Fruit fly (Drosophila melanogaster) whole organism, embryonic: ENCODE data around the gene wge.

ENCODE experiments used
- Ada2b ChIP-seq: fragments of 200-800 bp; sonication (Bioruptor generic); IDR thresholded peaks from 2 replicates; pipeline ENCODE4 v1.3.6; 2022; ENCODE audit warnings: missing biosample characterization, missing genetic modification characterization
- BtbVII ChIP-seq: fragments of 200-800 bp; sonication (Bioruptor generic); optimal IDR thresholded peaks from 3 replicates; lab custom pipeline; 2017; ENCODE audit warnings: missing biosample characterization, mild to moderate bottlenecking, missing genetic modification characterization
- CG11085 ChIP-seq: fragments of 200-800 bp; sonication (Bioruptor generic); IDR thresholded peaks from 2 replicates; pipeline ENCODE4 v1.3.6; 2022; ENCODE audit warnings: missing biosample characterization, missing genetic modification characterization
- CG11247 ChIP-seq: fragments of 200-800 bp; sonication (Bioruptor generic); IDR thresholded peaks from 2 replicates; pipeline ENCODE4 v1.3.6; 2022; ENCODE audit warnings: missing biosample characterization, missing genetic modification characterization
- CG13424 ChIP-seq: fragments of 200-800 bp; sonication (Bioruptor generic); optimal IDR thresholded peaks from 2 replicates; lab custom pipeline; 2019; ENCODE audit warnings: missing biosample characterization, mild to moderate bottlenecking, missing genetic modification characterization, moderate library complexity
- CG15479 ChIP-seq: fragments of 200-800 bp; sonication (Bioruptor generic); optimal IDR thresholded peaks from 3 replicates; lab custom pipeline; 2019; ENCODE audit warnings: missing biosample characterization, mild to moderate bottlenecking, missing genetic modification characterization, moderate library complexity
- CG15514 ChIP-seq: fragments of 200-800 bp; sonication (Bioruptor generic); optimal IDR thresholded peaks from 3 replicates; lab custom pipeline; 2017; ENCODE audit warnings: missing biosample characterization, missing genetic modification characterization, mild to moderate bottlenecking, moderate library complexity, missing genetic modification reagents
- CG16813 ChIP-seq: fragments of 200-800 bp; sonication (Bioruptor generic); IDR thresholded peaks from 3 replicates; pipeline ENCODE4 v1.3.6; 2022; ENCODE audit warnings: missing biosample characterization, missing genetic modification characterization; ENCODE audit not compliant: partially characterized antibody
- CG17186 ChIP-seq: fragments of 200-800 bp; sonication (Bioruptor generic); optimal IDR thresholded peaks from 3 replicates; lab custom pipeline; 2017; ENCODE audit warnings: missing biosample characterization, missing genetic modification reagents, missing genetic modification characterization
- CG17802 ChIP-seq: fragments of 200-800 bp; sonication (Bioruptor generic); optimal IDR thresholded peaks from 2 replicates; lab custom pipeline; 2018; ENCODE audit warnings: missing biosample characterization, mild to moderate bottlenecking, missing genetic modification characterization, moderate library complexity
- CG1792 ChIP-seq: fragments of 200-800 bp; sonication (Bioruptor generic); optimal IDR thresholded peaks from 2 replicates; lab custom pipeline; 2016; ENCODE audit warnings: missing biosample characterization, missing genetic modification characterization
- CG18599 ChIP-seq: fragments of 200-800 bp; sonication (Bioruptor generic); optimal IDR thresholded peaks from 3 replicates; lab custom pipeline; 2017; ENCODE audit warnings: missing biosample characterization, missing genetic modification characterization, mild to moderate bottlenecking, moderate library complexity, missing genetic modification reagents
- CG18619 ChIP-seq: fragments of 200-800 bp; sonication (Bioruptor generic); optimal IDR thresholded peaks from 3 replicates; lab custom pipeline; 2017; ENCODE audit warnings: missing biosample characterization, mild to moderate bottlenecking, missing genetic modification characterization
- CG2116 ChIP-seq: fragments of 200-800 bp; sonication (Bioruptor generic); optimal IDR thresholded peaks from 3 replicates; lab custom pipeline; 2018; ENCODE audit warnings: missing biosample characterization, mild to moderate bottlenecking, missing genetic modification characterization
- CG2202 ChIP-seq: fragments of 200-800 bp; sonication (Bioruptor generic); optimal IDR thresholded peaks from 2 replicates; lab custom pipeline; 2018; ENCODE audit warnings: missing biosample characterization, mild to moderate bottlenecking, missing genetic modification characterization
- CG2875 ChIP-seq: fragments of 200-800 bp; sonication (Bioruptor generic); optimal IDR thresholded peaks from 2 replicates; lab custom pipeline; 2017; ENCODE audit warnings: missing biosample characterization, mild to moderate bottlenecking, missing genetic modification characterization, missing genetic modification reagents
- CG31388 ChIP-seq: fragments of 200-800 bp; sonication (Bioruptor generic); optimal IDR thresholded peaks from 2 replicates; lab custom pipeline; 2016; ENCODE audit warnings: missing biosample characterization, missing genetic modification characterization
- CG33213 ChIP-seq: fragments of 200-800 bp; sonication (Bioruptor generic); optimal IDR thresholded peaks from 3 replicates; lab custom pipeline; 2016; ENCODE audit warnings: missing biosample characterization, missing genetic modification characterization
- CG6689 ChIP-seq: fragments of 200-800 bp; sonication (Bioruptor generic); IDR thresholded peaks from 2 replicates; pipeline ENCODE4 v1.3.6; 2022; ENCODE audit warnings: missing biosample characterization, missing genetic modification characterization
- CG6791 ChIP-seq: fragments of 200-800 bp; sonication (Bioruptor generic); IDR thresholded peaks from 3 replicates; pipeline ENCODE4 v1.3.6; 2022; ENCODE audit warnings: missing biosample characterization, missing genetic modification characterization; ENCODE audit not compliant: partially characterized antibody
- CG7745 ChIP-seq: fragments of 200-800 bp; sonication (Bioruptor generic); optimal IDR thresholded peaks from 2 replicates; lab custom pipeline; 2018; ENCODE audit warnings: missing biosample characterization, mild to moderate bottlenecking, missing genetic modification characterization, moderate library complexity
- CG7987 ChIP-seq: fragments of 200-800 bp; sonication (Bioruptor generic); optimal IDR thresholded peaks from 2 replicates; lab custom pipeline; 2018; ENCODE audit warnings: missing biosample characterization, mild to moderate bottlenecking, missing genetic modification characterization, moderate library complexity
- CG9609 ChIP-seq: fragments of 200-800 bp; sonication (Bioruptor generic); optimal IDR thresholded peaks from 3 replicates; lab custom pipeline; 2016; ENCODE audit warnings: missing biosample characterization, missing genetic modification characterization
- CHES-1-like ChIP-seq: fragments of 200-800 bp; sonication (Bioruptor generic); optimal IDR thresholded peaks from 2 replicates; lab custom pipeline; 2016; ENCODE audit warnings: missing biosample characterization, missing genetic modification characterization
- CTCF ChIP-seq: fragments of 200-800 bp; sonication (Bioruptor generic); optimal IDR thresholded peaks from 2 replicates; lab custom pipeline; 2017; ENCODE audit warnings: missing biosample characterization, mild to moderate bottlenecking, missing genetic modification characterization, moderate library complexity
- CoRest ChIP-seq: fragments of 200-800 bp; sonication (Bioruptor generic); optimal IDR thresholded peaks from 3 replicates; lab custom pipeline; 2018; ENCODE audit warnings: missing biosample characterization, mild to moderate bottlenecking, missing genetic modification characterization, moderate library complexity
- Hey ChIP-seq: fragments of 200-800 bp; sonication (Bioruptor generic); optimal IDR thresholded peaks from 3 replicates; lab custom pipeline; 2018; ENCODE audit warnings: missing biosample characterization, mild to moderate bottlenecking, missing genetic modification characterization
- Nf-YA ChIP-seq: fragments of 200-800 bp; sonication (Bioruptor generic); IDR thresholded peaks from 2 replicates; pipeline ENCODE4 v1.3.6; 2022; ENCODE audit warnings: missing biosample characterization, missing genetic modification characterization
- Pdp1 ChIP-seq, 2 experiments: fragments of 200-800 bp; sonication (Bioruptor generic); optimal IDR thresholded peaks; 3 replicates each; lab custom pipeline; 2016; ENCODE audit warnings: missing biosample characterization in 2 of 2, missing genetic modification characterization in 2 of 2, mild to moderate bottlenecking in 1 of 2, moderate library complexity in 1 of 2
- Ptx1 ChIP-seq: fragments of 200-800 bp; sonication (Bioruptor generic); IDR thresholded peaks from 2 replicates; pipeline ENCODE4 v1.3.6; 2022; ENCODE audit warnings: missing biosample characterization, missing genetic modification characterization
- Tbp ChIP-seq: fragments of >200 bp; optimal IDR thresholded peaks from 2 replicates; lab custom pipeline; 2018; ENCODE audit warnings: missing biosample characterization, missing genetic modification characterization
- Trl ChIP-seq, 3 experiments: fragments of >200 bp in 2 of 3; fragments of 200-800 bp in 1 of 3; sonication (Bioruptor generic) in 1 of 3; optimal IDR thresholded peaks; 2 replicates in 1 of 3; 3 replicates in 2 of 3; lab custom pipeline; 2016 to 2017; ENCODE audit warnings: missing biosample characterization in 1 of 3, missing genetic modification characterization in 1 of 3
- ac ChIP-seq: fragments of 200-800 bp; sonication (Bioruptor generic); optimal IDR thresholded peaks from 3 replicates; lab custom pipeline; 2017; ENCODE audit warnings: missing biosample characterization, mild to moderate bottlenecking, missing genetic modification characterization
- ase ChIP-seq: fragments of 200-800 bp; sonication (Bioruptor generic); IDR thresholded peaks from 3 replicates; pipeline ENCODE4 v1.3.6; 2022; ENCODE audit warnings: missing biosample characterization, missing genetic modification characterization
- chinmo ChIP-seq: fragments of 200-800 bp; sonication (Bioruptor generic); IDR thresholded peaks from 4 replicates; pipeline ENCODE4 v1.3.6; 2022; ENCODE audit warnings: missing biosample characterization, missing genetic modification characterization; ENCODE audit not compliant: partially characterized antibody
- dati ChIP-seq: fragments of 200-800 bp; sonication (Bioruptor generic); IDR thresholded peaks from 2 replicates; pipeline ENCODE4 v1.3.6; 2022; ENCODE audit warnings: missing biosample characterization, missing genetic modification characterization
- en ChIP-seq: fragments of 200-800 bp; sonication (Bioruptor generic); optimal IDR thresholded peaks from 2 replicates; lab custom pipeline; 2016; ENCODE audit warnings: missing biosample characterization, missing genetic modification characterization
- grau ChIP-seq: fragments of 200-800 bp; optimal IDR thresholded peaks from 3 replicates; lab custom pipeline; 2019; ENCODE audit warnings: missing biosample characterization, mild to moderate bottlenecking, missing genetic modification characterization, moderate library complexity
- her ChIP-seq: fragments of 200-800 bp; sonication (Bioruptor generic); optimal IDR thresholded peaks from 2 replicates; lab custom pipeline; 2016; ENCODE audit warnings: missing biosample characterization, missing genetic modification characterization
- hkb ChIP-seq, 2 experiments: fragments of 200-800 bp in 1 of 2; fragments of >200 bp in 1 of 2; sonication (Bioruptor generic) in 1 of 2; IDR thresholded peaks in 1 of 2; optimal IDR thresholded peaks in 1 of 2; 2 replicates each; pipeline versions ENCODE4 v1.3.6 to Lab custom; 2017 to 2022; ENCODE audit warnings: missing biosample characterization in 1 of 2, missing genetic modification characterization in 1 of 2
- ken ChIP-seq: fragments of 200-800 bp; sonication (Bioruptor generic); IDR thresholded peaks from 3 replicates; pipeline ENCODE4 v1.3.6; 2022; ENCODE audit warnings: missing biosample characterization, missing genetic modification characterization
- lbe ChIP-seq: fragments of 200-800 bp; sonication (Bioruptor generic); optimal IDR thresholded peaks from 2 replicates; lab custom pipeline; 2016; ENCODE audit warnings: missing biosample characterization, mild to moderate bottlenecking, missing genetic modification characterization
- lmd ChIP-seq: fragments of 200-800 bp; sonication (Bioruptor generic); IDR thresholded peaks from 2 replicates; pipeline ENCODE4 v1.3.6; 2022; ENCODE audit warnings: missing biosample characterization, missing genetic modification characterization
- maf-S ChIP-seq: fragments of 200-800 bp; sonication (Bioruptor generic); optimal IDR thresholded peaks from 2 replicates; lab custom pipeline; 2016; ENCODE audit warnings: missing biosample characterization, missing genetic modification characterization
- sens ChIP-seq: fragments of 200-800 bp; sonication (Bioruptor generic); peaks from one replicate; lab custom pipeline; 2016; ENCODE audit warnings: missing biosample characterization, missing genetic modification characterization
- sima ChIP-seq: fragments of 200-800 bp; sonication (Bioruptor generic); optimal IDR thresholded peaks from 2 replicates; lab custom pipeline; 2016; ENCODE audit warnings: missing biosample characterization, missing genetic modification characterization
- slou ChIP-seq: fragments of 200-800 bp; sonication (Bioruptor generic); optimal IDR thresholded peaks from 3 replicates; lab custom pipeline; 2016; ENCODE audit warnings: missing biosample characterization, missing genetic modification characterization
- slp2 ChIP-seq: fragments of 200-800 bp; sonication (Bioruptor generic); optimal IDR thresholded peaks from 2 replicates; lab custom pipeline; 2016; ENCODE audit warnings: missing biosample characterization, missing genetic modification characterization
- tll ChIP-seq, 2 experiments: fragments of 200-800 bp in 1 of 2; fragments of >200 bp in 1 of 2; sonication (Bioruptor generic) in 1 of 2; optimal IDR thresholded peaks; 2 replicates each; lab custom pipeline; 2017 to 2019; ENCODE audit warnings: missing biosample characterization in 2 of 2, missing genetic modification characterization in 2 of 2, mild to moderate bottlenecking in 1 of 2, moderate library complexity in 1 of 2
- trem ChIP-seq: fragments of 200-800 bp; optimal IDR thresholded peaks from 3 replicates; lab custom pipeline; 2019; ENCODE audit warnings: missing biosample characterization, mild to moderate bottlenecking, missing genetic modification characterization, moderate library complexity

Gene wge

DNA sequence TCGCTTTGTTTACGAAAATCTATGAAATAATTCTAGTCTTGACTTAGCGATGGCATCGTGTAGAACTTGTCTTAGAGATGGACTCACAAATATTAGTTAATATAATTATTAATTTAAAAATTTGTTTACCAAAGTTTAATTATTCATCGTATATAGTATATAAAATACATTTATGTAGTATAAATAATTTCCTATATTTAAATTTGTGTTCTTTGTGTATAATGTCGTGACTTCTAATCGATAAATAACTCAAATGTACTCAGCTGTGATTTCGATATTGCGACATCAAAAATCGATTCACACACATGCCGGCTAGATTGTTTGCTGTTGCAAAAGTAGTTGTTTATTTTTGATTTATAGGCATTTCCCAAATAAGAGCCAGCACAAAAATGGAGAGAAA lies 30.6 kb downstream of the wge start, which contains the start of the genes wfs1 and Nup133 (continued):
- TF ChIP-seq CG9609 (GFP tag; lab: Kevin White, UChicago) (no peak), Nf-YA (GFP tag; lab: Robert Waterston, UW) (peak; percentile 40; the same call in 1 of the 2 replicates), CG16813 (GFP tag; lab: Robert Waterston, UW) (peak; percentile 87), CG11085 (peak; percentile 38; the same call in 1 of the 2 replicates), lmd (GFP tag; lab: Robert Waterston, UW) (peak; percentile 49; the same call in 1 of the 2 replicates), hkb (optimal IDR thresholded peaks at IDR 0.05; lab: Kevin White, UChicago) (no peak), hkb (GFP tag; IDR thresholded peaks at IDR 0.05; lab: Robert Waterston, UW) (no peak; the same call in 1 of the 2 replicates), CTCF (no peak), CG18619 (GFP tag; lab: Kevin White, UChicago) (peak; percentile 49), ac (GFP tag; lab: Kevin White, UChicago) (no peak), CG11247 (0 out of 2 replicates have a peak, but pooled peaks have one; percentile 46), CG17802 (tag; lab: Kevin White, UChicago) (peak; percentile 14), Hey (tag; lab: Kevin White, UChicago) (no peak), CG6791 (GFP tag; lab: Robert Waterston, UW) (peak; percentile 79), CG2875 (GFP tag; lab: Kevin White, UChicago) (no peak), CG15514 (GFP tag; lab: Kevin White, UChicago) (peak; percentile 60), CG17186 (no peak), ken (GFP tag; lab: Robert Waterston, UW) (no peak), chinmo (GFP tag; lab: Robert Waterston, UW) (0 out of 4 replicates have a peak, but pooled peaks have one; percentile 69), BtbVII (GFP tag; lab: Kevin White, UChicago) (peak; percentile 35), CG7745 (tag; lab: Kevin White, UChicago) (no peak), CG7987 (peak; percentile 45), sima (no peak), CG1792 (no peak), tll (GFP tag; optimal IDR thresholded peaks at IDR 0.05; lab: Kevin White, UChicago) (peak in 1 of 2 experiments; percentile 43), Ada2b (GFP tag; lab: Robert Waterston, UW) (peak; percentile 43; the same call in 1 of the 2 replicates), CG6689 (GFP tag; lab: Robert Waterston, UW) (peak; percentile 69), CG33213 (GFP tag; lab: Kevin White, UChicago) (no peak), trem (tag; lab: Kevin White, UChicago) (peak; percentile 91), maf-S (no peak), slou (no peak), CG15479 (GFP tag; lab: Kevin White, UChicago) (peak; percentile 86), en (GFP tag; lab: Kevin White, UChicago) (no peak), slp2 (GFP tag; lab: Kevin White, UChicago) (no peak), CG2202 (tag; lab: Kevin White, UChicago) (peak; percentile 50), CG2116 (GFP tag; lab: Kevin White, UChicago) (peak; percentile 88), lbe (GFP tag; lab: Kevin White, UChicago) (no peak), CoRest (tag; lab: Kevin White, UChicago) (peak; percentile 91), Tbp (GFP tag; lab: Kevin White, UChicago) (no peak), Trl (optimal IDR thresholded peaks at IDR 0.05; lab: Kevin White, UChicago) (no peak), Trl (GFP tag; optimal IDR thresholded peaks at IDR 0.05; lab: Kevin White, UChicago) (no peak), CHES-1-like (no peak), Pdp1 (GFP tag; optimal IDR thresholded peaks at IDR 0.05; lab: Kevin White, UChicago) (no peak), dati (GFP tag; lab: Robert Waterston, UW) (no peak), her (GFP tag; lab: Kevin White, UChicago) (no peak), Ptx1 (GFP tag; lab: Robert Waterston, UW) (peak; percentile 73), sens (GFP tag; lab: Kevin White, UChicago) (peak; percentile 64), ase (no peak), CG31388 (GFP tag; lab: Kevin White, UChicago) (peak; percentile 40), grau (tag; lab: Kevin White, UChicago) (peak; percentile 88), CG18599 (GFP tag; lab: Kevin White, UChicago) (peak; percentile 78), CG13424 (peak; percentile 93)
